Worm (Caenorhabditis elegans) whole organism, mixed stage, embryonic: Measurements from ENCODE around the gene nspe-3.

Source experiments
- M03D4.4 ChIP-seq: sonication (generic microtip); optimal IDR thresholded peaks from 2 replicates; lab custom pipeline; 2017; ENCODE audit warnings: mild to moderate bottlenecking, missing genetic modification characterization, missing compliant biosample characterization
- drap-1 ChIP-seq: fragments of 200-800 bp; sonication (Bioruptor generic); optimal IDR thresholded peaks from 3 replicates; lab custom pipeline; 2018; ENCODE audit warnings: mild to moderate bottlenecking, missing genetic modification characterization, missing compliant biosample characterization
- lin-13 ChIP-seq: fragments of 150-350 bp; optimal IDR thresholded peaks from 2 replicates; lab custom pipeline; 2014; ENCODE audit warnings: missing biosample characterization, missing genetic modification characterization
- mep-1 ChIP-seq: fragments of 150-350 bp; optimal IDR thresholded peaks from 2 replicates; lab custom pipeline; 2017; ENCODE audit warnings: missing biosample characterization, missing genetic modification reagents, missing genetic modification characterization, inconsistent platforms
- nhr-76 ChIP-seq: sonication (generic microtip); optimal IDR thresholded peaks from 2 replicates; lab custom pipeline; 2017; ENCODE audit warnings: missing biosample characterization, missing genetic modification characterization

DNA sequence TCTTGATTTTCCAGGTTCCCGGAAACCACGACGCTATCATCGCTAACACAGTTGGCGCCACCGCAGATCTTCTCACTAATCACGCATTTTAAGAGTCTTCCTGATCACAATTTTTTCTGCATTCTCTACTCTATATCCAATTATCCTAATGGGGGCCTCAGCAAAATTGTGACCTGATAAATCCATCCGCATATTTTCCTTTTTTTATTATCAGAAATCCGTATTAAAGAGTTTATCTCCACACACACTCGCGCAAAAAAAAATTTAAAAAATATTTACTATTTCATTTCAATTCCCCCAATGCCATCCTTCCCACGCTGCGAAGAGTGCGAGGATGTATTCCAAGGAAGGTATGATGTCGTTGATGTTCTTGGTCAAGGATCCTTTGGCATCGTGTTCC lies 10.8 kb upstream of the nspe-3 start, which contains the start of gene Y38E10A.8:
- TF ChIP-seq lin-13: no peak
- TF ChIP-seq M03D4.4 (tag; lab: Kevin White, UChicago): no peak
- TF ChIP-seq drap-1 (GFP tag; lab: Kevin White, UChicago): no peak
- TF ChIP-seq mep-1 (tag; lab: Kevin White, UChicago): no peak
- TF ChIP-seq nhr-76 (tag; lab: Kevin White, UChicago): no peak
